Worm (Caenorhabditis elegans): ENCODE data around the gene sir-2.1.

The sir-2.1 gene

ce11 chrIV:10345990-10346389 lies 20.0 kb downstream of the sir-2.1 start (continued):
- TF ChIP-seq nhr-90 (tag; optimal IDR thresholded peaks at IDR 0.05; ENCODE audit: poor library complexity) (peak; percentile 15), ceh-90 (tag; optimal IDR thresholded peaks at IDR 0.05) (no peak), rnt-1 (tag; optimal IDR thresholded peaks at IDR 0.05) (peak; percentile 64), unc-86 (tag; optimal IDR thresholded peaks at IDR 0.05) (no peak), lin-35 (GFP tag; optimal IDR thresholded peaks at IDR 0.05) (peak; percentile 30 to 54), fkh-10 (GFP tag; optimal IDR thresholded peaks at IDR 0.05) (no peak), elt-3 (tag; optimal IDR thresholded peaks at IDR 0.05) (peak in 1 of 6 experiments; percentile 79), nhr-71 (tag; optimal IDR thresholded peaks at IDR 0.05) (peak; percentile 72), skn-1 (tag; optimal IDR thresholded peaks at IDR 0.05) (peak; percentile 54), dsc-1 (tag; optimal IDR thresholded peaks at IDR 0.05) (no peak), sup-37 (GFP tag; optimal IDR thresholded peaks at IDR 0.05) (no peak), snpc-4 (tag; optimal IDR thresholded peaks at IDR 0.05) (peak; percentile 21), nhr-85 (tag) (peak; percentile 39), xbp-1 (tag; optimal IDR thresholded peaks at IDR 0.05) (no peak), unc-130 (tag; optimal IDR thresholded peaks at IDR 0.05) (no peak), efl-3 (GFP tag; optimal IDR thresholded peaks at IDR 0.05) (no peak), ets-5 (GFP tag; IDR thresholded peaks at IDR 0.05) (no peak), nhr-12 (tag; optimal IDR thresholded peaks at IDR 0.05) (no peak), blmp-1 (tag; optimal IDR thresholded peaks at IDR 0.05) (peak; percentile 93), unc-30 (tag; optimal IDR thresholded peaks at IDR 0.05) (no peak), mab-9 (GFP tag; IDR thresholded peaks at IDR 0.05) (no peak), vab-15 (tag; optimal IDR thresholded peaks at IDR 0.05) (no peak), unc-98 (GFP tag; IDR thresholded peaks at IDR 0.05) (no peak), dpl-1 (GFP tag; optimal IDR thresholded peaks at IDR 0.05) (peak in 2 of 3 experiments; percentile 32), lin-13 (GFP tag; optimal IDR thresholded peaks at IDR 0.05) (no peak), fkh-8 (tag; optimal IDR thresholded peaks at IDR 0.05) (no peak), mdl-1 (tag; optimal IDR thresholded peaks at IDR 0.05) (peak in 1 of 2 experiments; percentile 39), irx-1 (tag; optimal IDR thresholded peaks at IDR 0.05) (peak; percentile 48), lin-14 (GFP tag; optimal IDR thresholded peaks at IDR 0.05) (peak; percentile 90), tbx-2 (tag; optimal IDR thresholded peaks at IDR 0.05) (peak; percentile 40), nhr-237 (tag; optimal IDR thresholded peaks at IDR 0.05) (no peak)

- TF ChIP-seq dsc-1 (tag; optimal IDR thresholded peaks at IDR 0.05) (peak; percentile 15), sptf-1 (tag; optimal IDR thresholded peaks at IDR 0.05) (no peak)
Measured at ce11 chrIV:10345486-10345885, 20.5 kb downstream of the sir-2.1 start.

- TF ChIP-seq fkh-4 (tag; optimal IDR thresholded peaks at IDR 0.05; ENCODE audit: borderline replicate concordance) (no peak), nhr-77 (tag; optimal IDR thresholded peaks at IDR 0.05) (no peak), nhr-28 (tag; optimal IDR thresholded peaks at IDR 0.05) (no peak), elt-2 (tag; optimal IDR thresholded peaks at IDR 0.05) (no peak), pqm-1 (tag; optimal IDR thresholded peaks at IDR 0.05) (no peak), skn-1 (tag; optimal IDR thresholded peaks at IDR 0.05) (no peak), blmp-1 (tag; optimal IDR thresholded peaks at IDR 0.05) (no peak), unc-30 (tag; optimal IDR thresholded peaks at IDR 0.05) (no peak), tbx-2 (tag; optimal IDR thresholded peaks at IDR 0.05) (peak; percentile 55), rnt-1 (tag; optimal IDR thresholded peaks at IDR 0.05) (peak; percentile 70), lin-35 (GFP tag; optimal IDR thresholded peaks at IDR 0.05) (peak in 1 of 2 experiments; percentile 22), dpl-1 (GFP tag; optimal IDR thresholded peaks at IDR 0.05) (no peak), ceh-8 (GFP tag; optimal IDR thresholded peaks at IDR 0.05) (no peak), sox-4 (tag; optimal IDR thresholded peaks at IDR 0.05) (no peak), aha-1 (tag; optimal IDR thresholded peaks at IDR 0.05) (no peak), swsn-7 (tag; optimal IDR thresholded peaks at IDR 0.05) (peak; percentile 46), nhr-71 (tag; optimal IDR thresholded peaks at IDR 0.05) (peak; percentile 56), C16A3.4 (tag; optimal IDR thresholded peaks at IDR 0.05) (no peak), egl-13 (tag; optimal IDR thresholded peaks at IDR 0.05) (peak; percentile 20), vab-15 (tag; optimal IDR thresholded peaks at IDR 0.05) (no peak), unc-86 (tag; optimal IDR thresholded peaks at IDR 0.05) (no peak), ceh-90 (tag; optimal IDR thresholded peaks at IDR 0.05) (no peak), C34B4.2 (tag; optimal IDR thresholded peaks at IDR 0.05) (no peak), grh-1 (GFP tag; IDR thresholded peaks at IDR 0.05) (no peak), lir-3 (tag; optimal IDR thresholded peaks at IDR 0.05; ENCODE audit: poor library complexity) (no peak), F16B12.6 (tag; optimal IDR thresholded peaks at IDR 0.05) (no peak), ceh-88 (GFP tag; IDR thresholded peaks at IDR 0.05) (no peak), snu-23 (GFP tag; optimal IDR thresholded peaks at IDR 0.05) (peak; percentile 55), egl-27 (tag; optimal IDR thresholded peaks at IDR 0.05) (no peak)
Measured at ce11 chrIV:10344621-10345020, 21.4 kb downstream of the sir-2.1 start.
